Worm (Caenorhabditis elegans): ENCODE data around the gene C14E2.5.

ce11 chrX:1800980-1801506 is 24.1 kb downstream of the C14E2.5 start, which contains the start of gene C14E2.11:
- TF ChIP-seq him-1 (tag; optimal IDR thresholded peaks at IDR 0.05), result no peak
- TF ChIP-seq W03F9.2 (tag; optimal IDR thresholded peaks at IDR 0.05), result no peak
- no peak for TF ChIP-seq dao-5 (tag; optimal IDR thresholded peaks at IDR 0.05)
